Worm (Caenorhabditis elegans) whole organism, midembryonic: ENCODE data around the gene jkk-1.

Source experiments
- T22C8.4 ChIP-seq: fragments of 200-800 bp; sonication (Bioruptor generic); IDR thresholded peaks from 2 replicates; pipeline ENCODE4 v1.3.6; 2022; ENCODE audit warnings: missing genetic modification characterization, missing compliant biosample characterization
- cog-1 ChIP-seq: sonication (generic microtip); optimal IDR thresholded peaks from 2 replicates; lab custom pipeline; 2016; ENCODE audit warnings: missing genetic modification characterization, missing compliant biosample characterization
- flt-1 ChIP-seq: fragments of 200-800 bp; sonication (Bioruptor generic); IDR thresholded peaks from 2 replicates; pipeline ENCODE4 v1.3.6; 2022; ENCODE audit warnings: missing genetic modification characterization, missing compliant biosample characterization
- klf-2 ChIP-seq: fragments of 200-800 bp; sonication (Bioruptor generic); conservative IDR thresholded peaks from 2 replicates; pipeline ENCODE4 v1.3.6; 2022; ENCODE audit warnings: missing genetic modification reagents, missing genetic modification characterization, missing compliant biosample characterization
- med-1 ChIP-seq: sonication (generic microtip); optimal IDR thresholded peaks from 2 replicates; lab custom pipeline; 2017; ENCODE audit warnings: missing genetic modification characterization, mild to moderate bottlenecking, missing compliant biosample characterization, antibody characterized with exemption, missing genetic modification reagents; ENCODE audit not compliant: insufficient read depth
- ref-1 ChIP-seq: fragments of 200-800 bp; sonication (Bioruptor generic); conservative IDR thresholded peaks from 2 replicates; pipeline ENCODE4 v1.3.6; 2022; ENCODE audit warnings: missing genetic modification reagents, missing genetic modification characterization, missing compliant biosample characterization
- tab-1 ChIP-seq: fragments of 200-800 bp; sonication (Bioruptor generic); IDR thresholded peaks from 2 replicates; pipeline ENCODE4 v1.3.6; 2022; ENCODE audit warnings: missing genetic modification characterization, missing compliant biosample characterization
- ztf-23 ChIP-seq: fragments of 200-800 bp; sonication (Bioruptor generic); IDR thresholded peaks from 2 replicates; pipeline ENCODE4 v1.3.6; 2022; ENCODE audit warnings: missing genetic modification reagents, missing genetic modification characterization, missing compliant biosample characterization
- ztf-29 ChIP-seq: fragments of 200-800 bp; sonication (Bioruptor generic); IDR thresholded peaks from 2 replicates; pipeline ENCODE4 v1.3.6; 2022; ENCODE audit warnings: missing genetic modification reagents, missing genetic modification characterization, missing compliant biosample characterization

ce11 chrX:5373597-5373996 lies 5.3 kb downstream of the jkk-1 start:
- TF ChIP-seq ztf-23 (GFP tag; lab: Robert Waterston, UW) = no peak
- TF ChIP-seq cog-1 = no peak
- TF ChIP-seq tab-1 (GFP tag; lab: Robert Waterston, UW) = no peak
- TF ChIP-seq med-1 (GFP tag; lab: Kevin White, UChicago) = no peak
- no peak for TF ChIP-seq ztf-29 (GFP tag; lab: Robert Waterston, UW)
- TF ChIP-seq flt-1 = no peak
- TF ChIP-seq T22C8.4 (GFP tag; lab: Robert Waterston, UW) = no peak
- TF ChIP-seq klf-2 (GFP tag; lab: Robert Waterston, UW) = no peak
- no peak for TF ChIP-seq ref-1 (GFP tag; lab: Robert Waterston, UW)
